Fruit fly (Drosophila melanogaster) whole organism, prepupa: Measurements from ENCODE around the gene Ude.

ENCODE experiments used
- CG10631 ChIP-seq: fragments of 200-800 bp; sonication (Bioruptor generic); optimal IDR thresholded peaks from 2 replicates; lab custom pipeline; 2016; ENCODE audit warnings: missing biosample characterization, missing genetic modification characterization
- CG11294 ChIP-seq: fragments of 200-800 bp; sonication (Bioruptor generic); IDR thresholded peaks from 2 replicates; pipeline ENCODE4 v1.3.6; 2022; ENCODE audit warnings: missing biosample characterization, missing genetic modification characterization
- CG11762 ChIP-seq: fragments of 200-800 bp; sonication (Bioruptor generic); optimal IDR thresholded peaks from 3 replicates; lab custom pipeline; 2016; ENCODE audit warnings: missing biosample characterization, missing genetic modification characterization; ENCODE audit not compliant: insufficient read depth
- CG11902 ChIP-seq: fragments of 200-800 bp; sonication (Bioruptor generic); optimal IDR thresholded peaks from 3 replicates; lab custom pipeline; 2016; ENCODE audit warnings: missing biosample characterization, missing genetic modification characterization
- CG16779 ChIP-seq: fragments of 200-800 bp; sonication (Bioruptor generic); optimal IDR thresholded peaks from 3 replicates; lab custom pipeline; 2017; ENCODE audit warnings: missing biosample characterization, mild to moderate bottlenecking, missing genetic modification characterization
- CG3032 ChIP-seq: fragments of 200-800 bp; optimal IDR thresholded peaks from 2 replicates; lab custom pipeline; 2019; ENCODE audit warnings: missing biosample characterization, mild to moderate bottlenecking, missing genetic modification characterization, moderate library complexity
- CG31627 ChIP-seq: fragments of 200-800 bp; sonication (Bioruptor generic); optimal IDR thresholded peaks from 3 replicates; lab custom pipeline; 2016; ENCODE audit warnings: missing biosample characterization, missing genetic modification characterization
- CG6163 ChIP-seq: fragments of 200-800 bp; sonication (Bioruptor generic); IDR thresholded peaks from 3 replicates; pipeline ENCODE4 v1.3.6; 2022; ENCODE audit warnings: missing biosample characterization, missing genetic modification characterization
- CG6276 ChIP-seq: fragments of 200-800 bp; sonication (Bioruptor generic); optimal IDR thresholded peaks from 2 replicates; lab custom pipeline; 2017; ENCODE audit warnings: missing biosample characterization, mild to moderate bottlenecking, missing genetic modification characterization
- CG6854 ChIP-seq: fragments of 200-800 bp; sonication (Bioruptor generic); optimal IDR thresholded peaks from 2 replicates; lab custom pipeline; 2017; ENCODE audit warnings: missing biosample characterization, mild to moderate bottlenecking, missing genetic modification characterization
- CG7368 ChIP-seq: fragments of 200-800 bp; sonication (Bioruptor generic); optimal IDR thresholded peaks from 3 replicates; lab custom pipeline; 2016; ENCODE audit warnings: missing biosample characterization, missing genetic modification characterization
- CG8119 ChIP-seq: fragments of 200-800 bp; sonication (Bioruptor generic); IDR thresholded peaks from 3 replicates; pipeline ENCODE4 v1.3.6; 2022; ENCODE audit warnings: missing biosample characterization, missing genetic modification characterization
- CG8632 ChIP-seq: fragments of 200-800 bp; sonication (Bioruptor generic); optimal IDR thresholded peaks from 3 replicates; lab custom pipeline; 2016; ENCODE audit warnings: missing biosample characterization, missing genetic modification characterization
- CG9139 ChIP-seq: fragments of 200-800 bp; sonication (Bioruptor generic); optimal IDR thresholded peaks from 3 replicates; lab custom pipeline; 2017; ENCODE audit warnings: missing biosample characterization, mild to moderate bottlenecking, missing genetic modification characterization
- Eip75B ChIP-seq: fragments of 200-800 bp; sonication (Bioruptor generic); optimal IDR thresholded peaks from 3 replicates; lab custom pipeline; 2016; ENCODE audit warnings: missing biosample characterization, missing genetic modification characterization
- Eip78C ChIP-seq: fragments of 200-800 bp; sonication (Bioruptor generic); peaks from one replicate; lab custom pipeline; 2016; ENCODE audit warnings: missing biosample characterization, missing genetic modification characterization
- Eip93F ChIP-seq: fragments of 200-800 bp; sonication (Bioruptor generic); optimal IDR thresholded peaks from 2 replicates; lab custom pipeline; 2016; ENCODE audit warnings: missing biosample characterization, mild to moderate bottlenecking, missing genetic modification characterization
- Ets21C ChIP-seq: fragments of 200-800 bp; sonication (Bioruptor generic); optimal IDR thresholded peaks from 3 replicates; lab custom pipeline; 2016; ENCODE audit warnings: missing biosample characterization, missing genetic modification characterization
- Gug ChIP-seq: fragments of 200-800 bp; sonication (Bioruptor generic); IDR thresholded peaks from 2 replicates; pipeline ENCODE4 v1.3.6; 2022; ENCODE audit warnings: missing biosample characterization, missing genetic modification characterization
- Hr38 ChIP-seq: sonication (Bioruptor generic); optimal IDR thresholded peaks from 2 replicates; lab custom pipeline; 2016; ENCODE audit warnings: missing biosample characterization, missing genetic modification characterization
- Hr39 ChIP-seq: fragments of 200-800 bp; sonication (Bioruptor generic); optimal IDR thresholded peaks from 2 replicates; lab custom pipeline; 2016; ENCODE audit warnings: missing biosample characterization, missing genetic modification characterization
- Hr4 ChIP-seq: fragments of 200-800 bp; sonication (Bioruptor generic); optimal IDR thresholded peaks from 3 replicates; lab custom pipeline; 2016; ENCODE audit warnings: missing biosample characterization, missing genetic modification characterization
- Met ChIP-seq: fragments of 200-800 bp; sonication (Bioruptor generic); optimal IDR thresholded peaks from 3 replicates; lab custom pipeline; 2016; ENCODE audit warnings: missing biosample characterization, missing genetic modification characterization
- Smox ChIP-seq: fragments of 200-800 bp; sonication (Bioruptor generic); optimal IDR thresholded peaks from 3 replicates; lab custom pipeline; 2016; ENCODE audit warnings: missing biosample characterization, missing genetic modification characterization
- Sox102F ChIP-seq: fragments of 200-800 bp; sonication (Bioruptor generic); optimal IDR thresholded peaks from 2 replicates; lab custom pipeline; 2016; ENCODE audit warnings: missing biosample characterization, mild to moderate bottlenecking, missing genetic modification characterization
- achi ChIP-seq: fragments of 200-800 bp; sonication (Bioruptor generic); optimal IDR thresholded peaks from 3 replicates; lab custom pipeline; 2016; ENCODE audit warnings: missing biosample characterization, missing genetic modification characterization
- dac ChIP-seq: fragments of 200-800 bp; sonication (Bioruptor generic); optimal IDR thresholded peaks from 2 replicates; lab custom pipeline; 2017; ENCODE audit warnings: missing biosample characterization, mild to moderate bottlenecking, missing genetic modification characterization
- dsx ChIP-seq: fragments of 200-800 bp; optimal IDR thresholded peaks from 3 replicates; lab custom pipeline; 2019; ENCODE audit warnings: missing biosample characterization, mild to moderate bottlenecking, missing genetic modification characterization, moderate library complexity; ENCODE audit not compliant: poor library complexity, severe bottlenecking
- esn ChIP-seq: fragments of 200-800 bp; sonication (Bioruptor generic); optimal IDR thresholded peaks from 2 replicates; lab custom pipeline; 2016; ENCODE audit warnings: missing biosample characterization, mild to moderate bottlenecking, missing genetic modification characterization, moderate library complexity
- fd59A ChIP-seq: fragments of 200-800 bp; sonication (Bioruptor generic); optimal IDR thresholded peaks from 2 replicates; lab custom pipeline; 2017; ENCODE audit warnings: missing biosample characterization, mild to moderate bottlenecking, missing genetic modification characterization, missing genetic modification reagents
- fkh ChIP-seq: fragments of 200-800 bp; sonication (Bioruptor generic); optimal IDR thresholded peaks from 3 replicates; lab custom pipeline; 2017; ENCODE audit warnings: missing biosample characterization, mild to moderate bottlenecking, missing genetic modification characterization, moderate library complexity
- lz ChIP-seq: fragments of 200-800 bp; sonication (Bioruptor generic); optimal IDR thresholded peaks from 3 replicates; lab custom pipeline; 2016; ENCODE audit warnings: missing biosample characterization, missing genetic modification characterization
- net ChIP-seq: fragments of 200-800 bp; sonication (Bioruptor generic); optimal IDR thresholded peaks from 3 replicates; lab custom pipeline; 2016; ENCODE audit warnings: missing biosample characterization, missing genetic modification characterization
- pdm3 ChIP-seq: fragments of 200-800 bp; sonication (Bioruptor generic); optimal IDR thresholded peaks from 3 replicates; lab custom pipeline; 2016; ENCODE audit warnings: missing biosample characterization, missing genetic modification characterization
- ss ChIP-seq, 2 experiments: fragments of 200-800 bp; sonication (Bioruptor generic); optimal IDR thresholded peaks; 2 replicates in 1 of 2; 3 replicates in 1 of 2; lab custom pipeline; 2017 to 2018; ENCODE audit warnings: mild to moderate bottlenecking in 2 of 2, missing biosample characterization in 2 of 2, missing genetic modification characterization in 2 of 2, moderate library complexity in 1 of 2
- svp ChIP-seq: fragments of 200-800 bp; sonication (Bioruptor generic); peaks from one replicate; lab custom pipeline; 2016; ENCODE audit warnings: missing biosample characterization, missing genetic modification characterization
- topi ChIP-seq: fragments of 200-800 bp; sonication (Bioruptor generic); optimal IDR thresholded peaks from 3 replicates; lab custom pipeline; 2016; ENCODE audit warnings: missing biosample characterization, missing genetic modification characterization
- vri ChIP-seq: fragments of 200-800 bp; sonication (Bioruptor generic); optimal IDR thresholded peaks from 3 replicates; lab custom pipeline; 2016; ENCODE audit warnings: missing biosample characterization, mild to moderate bottlenecking, missing genetic modification characterization

Ude gene

dm6 chr3R:24813637-24814301, 14.3 kb upstream of the Ude start, which contains the start of the genes lili and CG34150 (continued):
- TF ChIP-seq Eip78C (GFP tag; lab: Kevin White, UChicago) (peak; percentile 90), CG3032 (tag; lab: Kevin White, UChicago) (peak; percentile 64), net (GFP tag; lab: Kevin White, UChicago) (no peak), CG11762 (peak; percentile 22), Smox (GFP tag; lab: Kevin White, UChicago) (no peak), topi (GFP tag; lab: Kevin White, UChicago) (peak; percentile 64), fd59A (GFP tag; lab: Kevin White, UChicago) (no peak), Eip75B (GFP tag; lab: Kevin White, UChicago) (no peak), esn (GFP tag; lab: Kevin White, UChicago) (peak; percentile 78), Hr4 (no peak), CG6276 (no peak), CG6854 (peak; percentile 53), fkh (GFP tag; lab: Kevin White, UChicago) (no peak), CG8632 (no peak), lz (GFP tag; lab: Kevin White, UChicago) (peak; percentile 69), CG11294 (no peak), CG11902 (peak; percentile 28), CG31627 (GFP tag; lab: Kevin White, UChicago) (peak; percentile 83), vri (GFP tag; lab: Kevin White, UChicago) (no peak), Gug (GFP tag; lab: Robert Waterston, UW) (0 out of 2 replicates have a peak, but pooled peaks have one; percentile 36), pdm3 (no peak), dsx (peak; percentile 45), CG16779 (tag; lab: Kevin White, UChicago) (no peak), achi (GFP tag; lab: Kevin White, UChicago) (peak; percentile 82), Sox102F (GFP tag; lab: Kevin White, UChicago) (no peak), CG10631 (GFP tag; lab: Kevin White, UChicago) (no peak), Hr39 (peak; percentile 70), Hr38 (GFP tag; lab: Kevin White, UChicago) (no peak), svp (GFP tag; lab: Kevin White, UChicago) (no peak), Met (GFP tag; lab: Kevin White, UChicago) (no peak), CG8119 (GFP tag; lab: Robert Waterston, UW) (peak; percentile 31; the same call in 1 of the 3 replicates)

- no peak for TF ChIP-seq Ets21C (GFP tag; lab: Kevin White, UChicago)
- TF ChIP-seq Eip78C (GFP tag; lab: Kevin White, UChicago): peak; percentile 49
- TF ChIP-seq CG7368 (GFP tag; lab: Kevin White, UChicago): no peak
- no peak for TF ChIP-seq CG9139 (GFP tag; lab: Kevin White, UChicago)
- TF ChIP-seq Smox (GFP tag; lab: Kevin White, UChicago): no peak
- TF ChIP-seq fkh (GFP tag; lab: Kevin White, UChicago): peak; percentile 55
- no peak for TF ChIP-seq lz (GFP tag; lab: Kevin White, UChicago)
- no peak for TF ChIP-seq Eip93F
- TF ChIP-seq CG6163: 0 out of 3 replicates have a peak, but pooled peaks have one; percentile 10
- no peak for TF ChIP-seq dac (GFP tag; lab: Kevin White, UChicago)
- TF ChIP-seq ss (GFP tag; optimal IDR thresholded peaks at IDR 0.05; lab: Kevin White, UChicago): no peak
- TF ChIP-seq, all 60 proteins: peak for 3
Observed at dm6 chr3R:24812987-24813636, 13.6 kb upstream of the Ude start.
